Fruit fly (Drosophila melanogaster) whole organism, embryonic: Measurements from ENCODE around the gene CG4631.

ENCODE experiments used
- CG10431 ChIP-seq: fragments of 200-800 bp; sonication (Bioruptor generic); optimal IDR thresholded peaks from 3 replicates; lab custom pipeline; 2018; ENCODE audit warnings: missing biosample characterization, mild to moderate bottlenecking, missing genetic modification characterization
- CG10654 ChIP-seq: fragments of 200-800 bp; sonication (Bioruptor generic); optimal IDR thresholded peaks from 2 replicates; lab custom pipeline; 2016; ENCODE audit warnings: missing biosample characterization, missing genetic modification characterization
- CG13123 ChIP-seq: fragments of 200-800 bp; sonication (Bioruptor generic); optimal IDR thresholded peaks from 2 replicates; lab custom pipeline; 2016; ENCODE audit warnings: missing biosample characterization, missing genetic modification characterization
- CG1529 ChIP-seq: fragments of 200-800 bp; sonication (Bioruptor generic); optimal IDR thresholded peaks from 3 replicates; lab custom pipeline; 2018; ENCODE audit warnings: missing biosample characterization, missing genetic modification characterization
- CG15696 ChIP-seq: fragments of 200-800 bp; sonication (Bioruptor generic); optimal IDR thresholded peaks from 2 replicates; lab custom pipeline; 2019; ENCODE audit warnings: missing biosample characterization, mild to moderate bottlenecking, missing genetic modification characterization, moderate library complexity
- CG1602 ChIP-seq: fragments of 200-800 bp; sonication (Bioruptor generic); optimal IDR thresholded peaks from 3 replicates; lab custom pipeline; 2016; ENCODE audit warnings: missing biosample characterization, missing genetic modification characterization
- CG1603 ChIP-seq: fragments of 200-800 bp; sonication (Bioruptor generic); optimal IDR thresholded peaks from 2 replicates; lab custom pipeline; 2019; ENCODE audit warnings: missing biosample characterization, mild to moderate bottlenecking, missing genetic modification characterization, moderate library complexity
- CG1832 ChIP-seq: fragments of 200-800 bp; sonication (Bioruptor generic); optimal IDR thresholded peaks from 2 replicates; lab custom pipeline; 2017; ENCODE audit warnings: missing biosample characterization, mild to moderate bottlenecking, missing genetic modification characterization, inconsistent platforms
- CG2202 ChIP-seq: fragments of 200-800 bp; sonication (Bioruptor generic); optimal IDR thresholded peaks from 2 replicates; lab custom pipeline; 2018; ENCODE audit warnings: missing biosample characterization, mild to moderate bottlenecking, missing genetic modification characterization
- CG32767 ChIP-seq: fragments of 200-800 bp; sonication (Bioruptor generic); IDR thresholded peaks from 2 replicates; pipeline ENCODE4 v1.3.6; 2022; ENCODE audit warnings: missing biosample characterization, missing genetic modification characterization
- CG7963 ChIP-seq: fragments of 200-800 bp; sonication (Bioruptor generic); IDR thresholded peaks from 3 replicates; pipeline ENCODE4 v1.3.6; 2022; ENCODE audit warnings: missing biosample characterization, missing genetic modification characterization; ENCODE audit not compliant: partially characterized antibody
- CG8089 ChIP-seq: fragments of 200-800 bp; sonication (Bioruptor generic); optimal IDR thresholded peaks from 3 replicates; lab custom pipeline; 2016; ENCODE audit warnings: missing biosample characterization, missing genetic modification characterization
- CG9932 ChIP-seq: fragments of 200-800 bp; sonication (Bioruptor generic); IDR thresholded peaks from 2 replicates; pipeline ENCODE4 v1.3.6; 2022; ENCODE audit warnings: missing biosample characterization, missing genetic modification characterization
- CkIIα-i1 ChIP-seq: fragments of 200-800 bp; sonication (Bioruptor generic); IDR thresholded peaks from 2 replicates; pipeline ENCODE4 v1.3.6; 2022; ENCODE audit warnings: missing biosample characterization, missing genetic modification characterization
- D19A ChIP-seq: fragments of 200-800 bp; optimal IDR thresholded peaks from 3 replicates; lab custom pipeline; 2019; ENCODE audit warnings: missing biosample characterization, mild to moderate bottlenecking, missing genetic modification characterization, moderate library complexity
- Dll ChIP-seq: fragments of 200-800 bp; sonication (Bioruptor generic); IDR thresholded peaks from 4 replicates; pipeline ENCODE4 v1.3.6; 2022; ENCODE audit warnings: missing biosample characterization, missing genetic modification characterization; ENCODE audit not compliant: partially characterized antibody
- Doc2 ChIP-seq: fragments of 200-800 bp; sonication (Bioruptor generic); IDR thresholded peaks from 2 replicates; pipeline ENCODE4 v1.3.6; 2022; ENCODE audit warnings: missing biosample characterization, missing genetic modification characterization
- H2.0 ChIP-seq: fragments of 200-800 bp; sonication (Bioruptor generic); IDR thresholded peaks from 2 replicates; pipeline ENCODE4 v1.3.6; 2022; ENCODE audit warnings: missing biosample characterization, missing genetic modification characterization
- HHEX ChIP-seq: fragments of 200-800 bp; sonication (Bioruptor generic); optimal IDR thresholded peaks from 3 replicates; lab custom pipeline; 2017; ENCODE audit warnings: missing biosample characterization, mild to moderate bottlenecking, missing genetic modification characterization, missing genetic modification reagents
- HLHmδ ChIP-seq: fragments of 200-800 bp; sonication (Bioruptor generic); optimal IDR thresholded peaks from 2 replicates; lab custom pipeline; 2018; ENCODE audit warnings: missing biosample characterization, mild to moderate bottlenecking, missing genetic modification characterization, moderate library complexity
- Hmx ChIP-seq: fragments of 200-800 bp; sonication (Bioruptor generic); optimal IDR thresholded peaks from 2 replicates; lab custom pipeline; 2016; ENCODE audit warnings: missing biosample characterization, missing genetic modification characterization
- Hsf ChIP-seq: fragments of 200-800 bp; sonication (Bioruptor generic); optimal IDR thresholded peaks from 3 replicates; lab custom pipeline; 2016; ENCODE audit warnings: missing biosample characterization, missing genetic modification characterization
- Lpt ChIP-seq: fragments of >200 bp; optimal IDR thresholded peaks from 2 replicates; lab custom pipeline; 2018; ENCODE audit warnings: missing biosample characterization, missing genetic modification characterization
- Mes4 ChIP-seq: fragments of 200-800 bp; sonication (Bioruptor generic); optimal IDR thresholded peaks from 2 replicates; lab custom pipeline; 2016; ENCODE audit warnings: missing biosample characterization, missing genetic modification characterization
- Myb ChIP-seq: fragments of 200-800 bp; sonication (Bioruptor generic); optimal IDR thresholded peaks from 2 replicates; lab custom pipeline; 2016; ENCODE audit warnings: missing biosample characterization, missing genetic modification characterization
- NC2β ChIP-seq: fragments of 200-800 bp; sonication (Bioruptor generic); optimal IDR thresholded peaks from 2 replicates; lab custom pipeline; 2016; ENCODE audit warnings: missing biosample characterization, missing genetic modification characterization
- Neu2 ChIP-seq: fragments of 200-800 bp; sonication (Bioruptor generic); optimal IDR thresholded peaks from 3 replicates; lab custom pipeline; 2016; ENCODE audit warnings: missing biosample characterization, missing genetic modification characterization, borderline replicate concordance
- Ravus ChIP-seq: fragments of 200-800 bp; sonication (Bioruptor generic); IDR thresholded peaks from 2 replicates; pipeline ENCODE4 v1.3.6; 2022; ENCODE audit warnings: missing biosample characterization, missing genetic modification characterization
- Rx ChIP-seq: fragments of 200-800 bp; sonication (Bioruptor generic); IDR thresholded peaks from 2 replicates; pipeline ENCODE4 v1.3.6; 2022; ENCODE audit warnings: missing biosample characterization, missing genetic modification characterization
- Sox102F ChIP-seq: fragments of 200-800 bp; sonication (Bioruptor generic); optimal IDR thresholded peaks from 2 replicates; lab custom pipeline; 2018; ENCODE audit warnings: missing biosample characterization, mild to moderate bottlenecking, missing genetic modification characterization, moderate library complexity
- ash1 ChIP-seq: fragments of 200-800 bp; sonication (Bioruptor generic); optimal IDR thresholded peaks from 2 replicates; lab custom pipeline; 2018; ENCODE audit warnings: missing biosample characterization, mild to moderate bottlenecking, missing genetic modification characterization
- ato ChIP-seq: fragments of 200-800 bp; sonication (Bioruptor generic); IDR thresholded peaks from 2 replicates; pipeline ENCODE4 v1.3.6; 2022; ENCODE audit warnings: missing biosample characterization, missing genetic modification characterization; ENCODE audit not compliant: partially characterized antibody
- bab2 ChIP-seq: fragments of 200-800 bp; sonication (Bioruptor generic); optimal IDR thresholded peaks from 2 replicates; lab custom pipeline; 2016; ENCODE audit warnings: missing biosample characterization, missing genetic modification characterization
- bbx ChIP-seq: fragments of 200-800 bp; sonication (Bioruptor generic); IDR thresholded peaks from 2 replicates; pipeline ENCODE4 v1.3.6; 2022; ENCODE audit warnings: missing biosample characterization, missing genetic modification characterization; ENCODE audit not compliant: partially characterized antibody
- br ChIP-seq: fragments of >200 bp; optimal IDR thresholded peaks from 2 replicates; lab custom pipeline; 2017
- bsh ChIP-seq, 2 experiments: fragments of 200-800 bp; sonication (Bioruptor generic); optimal IDR thresholded peaks; 2 replicates each; lab custom pipeline; 2017 to 2018; ENCODE audit warnings: mild to moderate bottlenecking in 2 of 2, missing biosample characterization in 2 of 2, missing genetic modification characterization in 2 of 2, moderate library complexity in 1 of 2
- cato ChIP-seq: fragments of 200-800 bp; sonication (Bioruptor generic); optimal IDR thresholded peaks from 2 replicates; lab custom pipeline; 2016; ENCODE audit warnings: missing biosample characterization, missing genetic modification characterization, borderline replicate concordance
- ci ChIP-seq: fragments of 200-800 bp; sonication (Bioruptor generic); IDR thresholded peaks from 3 replicates; pipeline ENCODE4 v1.3.6; 2022; ENCODE audit warnings: missing biosample characterization, missing genetic modification characterization
- crp ChIP-seq, 2 experiments: fragments of 200-800 bp; sonication (Bioruptor generic); optimal IDR thresholded peaks; 2 replicates in 1 of 2; 3 replicates in 1 of 2; lab custom pipeline; 2017; ENCODE audit warnings: missing biosample characterization in 2 of 2, missing genetic modification characterization in 2 of 2, mild to moderate bottlenecking in 1 of 2, moderate library complexity in 1 of 2
- fd3F ChIP-seq: fragments of 200-800 bp; sonication (Bioruptor generic); optimal IDR thresholded peaks from 2 replicates; lab custom pipeline; 2018; ENCODE audit warnings: missing biosample characterization, mild to moderate bottlenecking, missing genetic modification characterization, moderate library complexity
- ftz-f1 ChIP-seq: fragments of 200-800 bp; sonication (Bioruptor generic); optimal IDR thresholded peaks from 2 replicates; lab custom pipeline; 2016; ENCODE audit warnings: missing biosample characterization, missing genetic modification characterization
- fu2 ChIP-seq: fragments of 200-800 bp; sonication (Bioruptor generic); optimal IDR thresholded peaks from 2 replicates; lab custom pipeline; 2016; ENCODE audit warnings: missing biosample characterization, missing genetic modification characterization
- gce ChIP-seq: fragments of 200-800 bp; sonication (Bioruptor generic); IDR thresholded peaks from 3 replicates; pipeline ENCODE4 v1.3.6; 2022; ENCODE audit warnings: missing biosample characterization, missing genetic modification characterization
- jigr1 ChIP-seq: fragments of 200-800 bp; sonication (Bioruptor generic); IDR thresholded peaks from 3 replicates; pipeline ENCODE4 v1.3.6; 2022; ENCODE audit warnings: missing biosample characterization, missing genetic modification characterization
- jing ChIP-seq: fragments of 200-800 bp; sonication (Bioruptor generic); optimal IDR thresholded peaks from 2 replicates; lab custom pipeline; 2018; ENCODE audit warnings: missing biosample characterization, mild to moderate bottlenecking, missing genetic modification characterization
- run ChIP-seq: fragments of 200-800 bp; sonication (Bioruptor generic); optimal IDR thresholded peaks from 3 replicates; lab custom pipeline; 2018; ENCODE audit warnings: missing biosample characterization, mild to moderate bottlenecking, missing genetic modification characterization
- sd ChIP-seq: fragments of 200-800 bp; sonication (Bioruptor generic); optimal IDR thresholded peaks from 3 replicates; lab custom pipeline; 2018; ENCODE audit warnings: missing biosample characterization, mild to moderate bottlenecking, missing genetic modification characterization, moderate library complexity
- sob ChIP-seq: fragments of 200-800 bp; sonication (Bioruptor generic); IDR thresholded peaks from 2 replicates; pipeline ENCODE4 v1.3.6; 2022; ENCODE audit warnings: missing biosample characterization, missing genetic modification characterization
- trem ChIP-seq: fragments of 200-800 bp; optimal IDR thresholded peaks from 3 replicates; lab custom pipeline; 2019; ENCODE audit warnings: missing biosample characterization, mild to moderate bottlenecking, missing genetic modification characterization, moderate library complexity
- tx ChIP-seq: fragments of 200-800 bp; sonication (Bioruptor generic); optimal IDR thresholded peaks from 2 replicates; lab custom pipeline; 2016; ENCODE audit warnings: missing biosample characterization, missing genetic modification characterization
- vvl ChIP-seq: fragments of 200-800 bp; sonication (Bioruptor generic); IDR thresholded peaks from 2 replicates; pipeline ENCODE4 v1.3.6; 2022; ENCODE audit warnings: missing biosample characterization, missing genetic modification characterization
- wek ChIP-seq: fragments of 200-800 bp; sonication (Bioruptor generic); optimal IDR thresholded peaks from 3 replicates; lab custom pipeline; 2018; ENCODE audit warnings: missing biosample characterization, mild to moderate bottlenecking, missing genetic modification characterization, moderate library complexity

Gene CG4631

dm6 chr2L:16647773-16648172 lies 40.6 kb downstream of the CG4631 start (continued):
- peak; percentile 58 for TF ChIP-seq Sox102F (GFP tag; lab: Kevin White, UChicago)
- TF ChIP-seq CG1603, result peak; percentile 21
- no peak for TF ChIP-seq CG1602
- TF ChIP-seq CG10654 (GFP tag; lab: Kevin White, UChicago), result peak; percentile 26
- no peak for TF ChIP-seq ci
- no peak for TF ChIP-seq HLHmδ (GFP tag; lab: Kevin White, UChicago)
- TF ChIP-seq CG2202 (tag; lab: Kevin White, UChicago), result no peak
- TF ChIP-seq CG1529, result no peak
- TF ChIP-seq CG32767 (GFP tag; lab: Robert Waterston, UW), result no peak
- no peak for TF ChIP-seq ash1 (GFP tag; lab: Kevin White, UChicago)
- TF ChIP-seq ftz-f1 (GFP tag; lab: Kevin White, UChicago), result no peak
- peak; percentile 12 for TF ChIP-seq trem (tag; lab: Kevin White, UChicago)
- peak; percentile 46 for TF ChIP-seq sd (tag; lab: Kevin White, UChicago)
- no peak for TF ChIP-seq jigr1 (GFP tag; lab: Robert Waterston, UW)
- TF ChIP-seq fu2, result no peak
- no peak for TF ChIP-seq CG7963
- TF ChIP-seq vvl (GFP tag; lab: Robert Waterston, UW), result peak; percentile 66
- no peak for TF ChIP-seq Mes4 (GFP tag; lab: Kevin White, UChicago)
- TF ChIP-seq Lpt (GFP tag; lab: Kevin White, UChicago), result no peak
- TF ChIP-seq bab2 (GFP tag; lab: Kevin White, UChicago), result no peak
- no peak for TF ChIP-seq Rx (GFP tag; lab: Robert Waterston, UW)
- TF ChIP-seq wek (GFP tag; lab: Kevin White, UChicago), result no peak
- TF ChIP-seq Doc2 (GFP tag; lab: Robert Waterston, UW), result no peak
- no peak for TF ChIP-seq br (lab: Kevin White, UChicago)
- peak; percentile 63 for TF ChIP-seq sob (GFP tag; lab: Robert Waterston, UW)
- 0 out of 2 replicates have a peak, but pooled peaks have one; percentile 4 for TF ChIP-seq H2.0 (GFP tag; lab: Robert Waterston, UW)
- no peak for TF ChIP-seq crp (GFP tag; optimal IDR thresholded peaks at IDR 0.05; lab: Kevin White, UChicago)
- TF ChIP-seq Myb (GFP tag; lab: Kevin White, UChicago), result no peak
- no peak for TF ChIP-seq CG1832 (GFP tag; lab: Kevin White, UChicago)
- peak; percentile 16 for TF ChIP-seq Hsf (GFP tag; lab: Kevin White, UChicago)
- no peak for TF ChIP-seq gce
- peak; percentile 57 for TF ChIP-seq HHEX
- TF ChIP-seq CG15696, result peak; percentile 11
- TF ChIP-seq cato (GFP tag; lab: Kevin White, UChicago), result no peak
- TF ChIP-seq Ravus, result no peak
- no peak for TF ChIP-seq Hmx (GFP tag; lab: Kevin White, UChicago)
- no peak for TF ChIP-seq NC2β (GFP tag; lab: Kevin White, UChicago)
- no peak for TF ChIP-seq CG13123 (GFP tag; lab: Kevin White, UChicago)
- TF ChIP-seq run (tag; lab: Kevin White, UChicago), result peak; percentile 20
- no peak for TF ChIP-seq CG10431 (GFP tag; lab: Kevin White, UChicago)
- no peak for TF ChIP-seq jing (GFP tag; lab: Kevin White, UChicago)
- no peak for TF ChIP-seq ato (GFP tag; lab: Robert Waterston, UW)
- no peak for TF ChIP-seq bbx (GFP tag; lab: Robert Waterston, UW)
- no peak for TF ChIP-seq tx (GFP tag; lab: Kevin White, UChicago)
- TF ChIP-seq CkIIα-i1 (GFP tag; lab: Robert Waterston, UW), result no peak
- TF ChIP-seq bsh (GFP tag; optimal IDR thresholded peaks at IDR 0.05; lab: Kevin White, UChicago), result peak in 1 of 2 experiments; percentile 42
- TF ChIP-seq CG8089 (GFP tag; lab: Kevin White, UChicago), result no peak
- no peak for TF ChIP-seq Neu2 (GFP tag; lab: Kevin White, UChicago)
- TF ChIP-seq Dll (GFP tag; lab: Robert Waterston, UW), result no peak
- TF ChIP-seq fd3F (GFP tag; lab: Kevin White, UChicago), result peak; percentile 9
- TF ChIP-seq CG9932 (GFP tag; lab: Robert Waterston, UW), result peak; percentile 31; the same call in 1 of the 2 replicates
- peak; percentile 36 for TF ChIP-seq D19A (tag; lab: Kevin White, UChicago)
